Fruit fly (Drosophila melanogaster): ENCODE results near the gene Hsp70Bbb.

The Hsp70Bbb gene

dm6 chr3R:12456370-12456940, 45.9 kb upstream of the Hsp70Bbb start, which contains the start of gene trus (continued):
- no peak for TF ChIP-seq schlank (tag; optimal IDR thresholded peaks at IDR 0.05)
- TF ChIP-seq Spps (tag; optimal IDR thresholded peaks at IDR 0.05): no peak
- no peak for TF ChIP-seq fu2 (GFP tag; optimal IDR thresholded peaks at IDR 0.05)
- TF ChIP-seq run (tag; optimal IDR thresholded peaks at IDR 0.05): no peak
- peak; percentile 89 for TF ChIP-seq ato (GFP tag; IDR thresholded peaks at IDR 0.05; ENCODE audit: partially characterized antibody)
- peak; percentile 46 for TF ChIP-seq CG15514 (GFP tag; optimal IDR thresholded peaks at IDR 0.05)
- no peak for TF ChIP-seq danr (GFP tag; IDR thresholded peaks at IDR 0.05)
- TF ChIP-seq CG18619 (GFP tag; optimal IDR thresholded peaks at IDR 0.05): no peak
- no peak for TF ChIP-seq CoRest (tag; optimal IDR thresholded peaks at IDR 0.05)
- no peak for TF ChIP-seq chm (GFP tag; IDR thresholded peaks at IDR 0.05)
- TF ChIP-seq az2 (GFP tag; optimal IDR thresholded peaks at IDR 0.05): no peak
- TF ChIP-seq CG11247 (GFP tag; IDR thresholded peaks at IDR 0.05): no peak
- no peak for TF ChIP-seq CG15269 (tag; optimal IDR thresholded peaks at IDR 0.05)
- TF ChIP-seq CG8944 (GFP tag; optimal IDR thresholded peaks at IDR 0.05): no peak
- TF ChIP-seq B-H1 (GFP tag; IDR thresholded peaks at IDR 0.05): no peak
- TF ChIP-seq tin (GFP tag; optimal IDR thresholded peaks at IDR 0.05): no peak
- no peak for TF ChIP-seq CG14050 (GFP tag; IDR thresholded peaks at IDR 0.05)
- no peak for TF ChIP-seq gce (GFP tag; IDR thresholded peaks at IDR 0.05)
- no peak for TF ChIP-seq ac (GFP tag; optimal IDR thresholded peaks at IDR 0.05)
- no peak for TF ChIP-seq pan (optimal IDR thresholded peaks at IDR 0.05)
- no peak for TF ChIP-seq pan (GFP tag; optimal IDR thresholded peaks at IDR 0.05 in 1 of 2, IDR thresholded peaks at IDR 0.05 in 1 of 2)
- TF ChIP-seq zfh2 (GFP tag; optimal IDR thresholded peaks at IDR 0.05): no peak
- TF ChIP-seq CG2116 (GFP tag; optimal IDR thresholded peaks at IDR 0.05): peak; percentile 79
- TF ChIP-seq CG12104 (GFP tag; optimal IDR thresholded peaks at IDR 0.05): no peak
- no peak for TF ChIP-seq CG14014 (GFP tag; IDR thresholded peaks at IDR 0.05)
- no peak for TF ChIP-seq ems (GFP tag; optimal IDR thresholded peaks at IDR 0.05)
- peak; percentile 85 for TF ChIP-seq zen2 (GFP tag; IDR thresholded peaks at IDR 0.05; ENCODE audit: partially characterized antibody)
- no peak for TF ChIP-seq jigr1 (GFP tag; IDR thresholded peaks at IDR 0.05)
- TF ChIP-seq gcm2 (GFP tag; optimal IDR thresholded peaks at IDR 0.05): no peak
- TF ChIP-seq prd (optimal IDR thresholded peaks at IDR 0.05): no peak
- no peak for TF ChIP-seq prd (GFP tag; IDR thresholded peaks at IDR 0.05)
- TF ChIP-seq CG10654 (GFP tag; optimal IDR thresholded peaks at IDR 0.05): no peak
- TF ChIP-seq Hr51 (GFP tag; optimal IDR thresholded peaks at IDR 0.05): no peak
- peak; percentile 87 for TF ChIP-seq chinmo (GFP tag; IDR thresholded peaks at IDR 0.05; ENCODE audit: partially characterized antibody)
- TF ChIP-seq CG17612 (GFP tag; IDR thresholded peaks at IDR 0.05): no peak
- peak; percentile 50 for TF ChIP-seq CG4617 (GFP tag; optimal IDR thresholded peaks at IDR 0.05; ENCODE audit: borderline replicate concordance)
- TF ChIP-seq gsb (GFP tag; IDR thresholded peaks at IDR 0.05): no peak
- no peak for TF ChIP-seq CG11398 (GFP tag; optimal IDR thresholded peaks at IDR 0.05)
- no peak for TF ChIP-seq CG17328 (GFP tag; IDR thresholded peaks at IDR 0.05)
- no peak for TF ChIP-seq CG30403 (GFP tag; optimal IDR thresholded peaks at IDR 0.05)
- no peak for TF ChIP-seq CG17359 (tag; optimal IDR thresholded peaks at IDR 0.05)
- TF ChIP-seq jing (GFP tag; optimal IDR thresholded peaks at IDR 0.05): no peak
- TF ChIP-seq CG6689 (GFP tag; IDR thresholded peaks at IDR 0.05): no peak
- TF ChIP-seq CG2129 (GFP tag; IDR thresholded peaks at IDR 0.05; ENCODE audit: partially characterized antibody): peak; percentile 78
- TF ChIP-seq Blimp-1 (GFP tag; optimal IDR thresholded peaks at IDR 0.05): no peak
- TF ChIP-seq Elba2 (GFP tag; optimal IDR thresholded peaks at IDR 0.05): no peak
- no peak for TF ChIP-seq zf30C (GFP tag; optimal IDR thresholded peaks at IDR 0.05)
- no peak for TF ChIP-seq NK7.1 (GFP tag; optimal IDR thresholded peaks at IDR 0.05)
- TF ChIP-seq Gsc (GFP tag; IDR thresholded peaks at IDR 0.05): no peak
- no peak for TF ChIP-seq Hand (GFP tag; optimal IDR thresholded peaks at IDR 0.05)
- no peak for TF ChIP-seq abd-A (tag; optimal IDR thresholded peaks at IDR 0.05)
